Worm (Caenorhabditis elegans) whole organism, L4 larva: ENCODE measurements around the gene atf-7.

Source experiments
- nhr-76 ChIP-seq: fragments of 150-350 bp; optimal IDR thresholded peaks from 2 replicates; lab custom pipeline; 2014; ENCODE audit warnings: missing biosample characterization, missing genetic modification characterization
- pha-4 ChIP-seq, 2 experiments: fragments of 150-350 bp in 1 of 2; fragments of 200-800 bp in 1 of 2; sonication (Bioruptor generic) in 1 of 2; IDR thresholded peaks in 1 of 2; optimal IDR thresholded peaks in 1 of 2; 2 replicates each; pipeline versions ENCODE4 v1.3.6 to Lab custom; 2014 to 2022; ENCODE audit warnings: missing genetic modification characterization in 2 of 2, missing genetic modification reagents in 2 of 2, missing biosample characterization in 1 of 2, missing compliant biosample characterization in 1 of 2
- zfp-3 ChIP-seq: fragments of 200-800 bp; sonication (Bioruptor generic); conservative IDR thresholded peaks from 2 replicates; pipeline ENCODE4 v1.3.6; 2022; ENCODE audit warnings: missing genetic modification reagents, missing genetic modification characterization, missing compliant biosample characterization

ce11 chrIII:4498938-4499337 is at the start of gene atf-7, which contains the start of gene C07G2.5:
- TF ChIP-seq pha-4 (GFP tag; IDR thresholded peaks at IDR 0.05; lab: Robert Waterston, UW) (no peak), pha-4 (tag; optimal IDR thresholded peaks at IDR 0.05; lab: Kevin White, UChicago) (no peak), nhr-76 (tag; lab: Kevin White, UChicago) (no peak), zfp-3 (GFP tag; lab: Robert Waterston, UW) (no peak)
